Worm (Caenorhabditis elegans) whole organism, L2 larva: Measurements from ENCODE around the gene C23G10.7.

Experiments used
- lin-13 ChIP-seq: fragments of 150-350 bp; optimal IDR thresholded peaks from 2 replicates; lab custom pipeline; 2014; ENCODE audit warnings: missing biosample characterization, missing genetic modification reagents, missing genetic modification characterization
- sma-3 ChIP-seq: sonication (generic microtip); optimal IDR thresholded peaks from 2 replicates; lab custom pipeline; 2016; ENCODE audit warnings: missing genetic modification reagents, missing genetic modification characterization, missing compliant biosample characterization
- snpc-4 ChIP-seq: fragments of 150-350 bp; optimal IDR thresholded peaks from 2 replicates; lab custom pipeline; 2014; ENCODE audit warnings: missing biosample characterization, missing genetic modification characterization
- unc-55 ChIP-seq: fragments of 150-350 bp; sonication (generic microtip); optimal IDR thresholded peaks from 3 replicates; lab custom pipeline; 2014; ENCODE audit warnings: missing biosample characterization, missing genetic modification reagents, missing genetic modification characterization
- unc-62 ChIP-seq: fragments of 150-350 bp; optimal IDR thresholded peaks from 2 replicates; lab custom pipeline; 2014; ENCODE audit warnings: missing biosample characterization, missing genetic modification reagents, missing genetic modification characterization

- TF ChIP-seq unc-62 (GFP tag; lab: Kevin White, UChicago) (no peak), snpc-4 (tag; lab: Kevin White, UChicago) (no peak), unc-55 (GFP tag; lab: Kevin White, UChicago) (no peak), lin-13 (GFP tag; lab: Kevin White, UChicago) (no peak), sma-3 (no peak)
Measured at ce11 chrIII:6202440-6202839, 4.2 kb upstream of the C23G10.7 start.
